Worm (Caenorhabditis elegans): ENCODE data around the gene tag-342.

tag-342 gene

ce11 chrIII:9487454-9487853, 19.5 kb downstream of the tag-342 start:
- TF ChIP-seq W03F9.2 (tag; optimal IDR thresholded peaks at IDR 0.05) = no peak
- no peak for TF ChIP-seq dao-5 (tag; optimal IDR thresholded peaks at IDR 0.05)
- TF ChIP-seq him-1 (tag; optimal IDR thresholded peaks at IDR 0.05) = no peak

ce11 chrIII:9488027-9488426, 20.1 kb downstream of the tag-342 start:
- TF ChIP-seq him-1 (tag; optimal IDR thresholded peaks at IDR 0.05) (no peak), W03F9.2 (tag; optimal IDR thresholded peaks at IDR 0.05) (no peak), dao-5 (tag; optimal IDR thresholded peaks at IDR 0.05) (no peak)

- TF ChIP-seq dao-5 (tag; optimal IDR thresholded peaks at IDR 0.05) = no peak
Observed at ce11 chrIII:9488431-9488830, 20.5 kb downstream of the tag-342 start, which contains the start of gene nlp-36. nlp-36 (plus strand) TSS chrIII:9488731.

ce11 chrIII:9489798-9490197, 21.8 kb downstream of the tag-342 start:
- no peak for TF ChIP-seq W03F9.2 (tag; optimal IDR thresholded peaks at IDR 0.05)
- TF ChIP-seq dao-5 (tag; optimal IDR thresholded peaks at IDR 0.05) = no peak
- TF ChIP-seq him-1 (tag; optimal IDR thresholded peaks at IDR 0.05) = no peak

- TF ChIP-seq W03F9.2 (tag; optimal IDR thresholded peaks at IDR 0.05) = peak; percentile 18
- TF ChIP-seq him-1 (tag; optimal IDR thresholded peaks at IDR 0.05) = no peak
Observed at ce11 chrIII:9490783-9491547, 23.0 kb downstream of the tag-342 start, which contains the start of the genes dars-1 and ctr-9. dars-1 (minus strand) TSS chrIII:9491215. ctr-9 (plus strand) TSS chrIII:9491396.

- TF ChIP-seq dao-5 (tag; optimal IDR thresholded peaks at IDR 0.05) (no peak), him-1 (tag; optimal IDR thresholded peaks at IDR 0.05) (no peak), W03F9.2 (tag; optimal IDR thresholded peaks at IDR 0.05) (no peak)
Observed at ce11 chrIII:9494209-9494608, 26.3 kb downstream of the tag-342 start.

ce11 chrIII:9496083-9496482, 28.1 kb downstream of the tag-342 start:
- TF ChIP-seq him-1 (tag; optimal IDR thresholded peaks at IDR 0.05) (no peak), dao-5 (tag; optimal IDR thresholded peaks at IDR 0.05) (no peak), W03F9.2 (tag; optimal IDR thresholded peaks at IDR 0.05) (no peak)

- no peak for TF ChIP-seq dao-5 (tag; optimal IDR thresholded peaks at IDR 0.05)
- no peak for TF ChIP-seq W03F9.2 (tag; optimal IDR thresholded peaks at IDR 0.05)
- TF ChIP-seq him-1 (tag; optimal IDR thresholded peaks at IDR 0.05) = no peak
Observed at ce11 chrIII:9497412-9497811, 29.5 kb downstream of the tag-342 start.

ce11 chrIII:9500267-9500666, 32.3 kb downstream of the tag-342 start, which contains the start of gene sod-4:
sod-4 (minus strand) TSS chrIII:9500375.
- no peak for TF ChIP-seq him-1 (tag; optimal IDR thresholded peaks at IDR 0.05)
- no peak for TF ChIP-seq dao-5 (tag; optimal IDR thresholded peaks at IDR 0.05)
- TF ChIP-seq W03F9.2 (tag; optimal IDR thresholded peaks at IDR 0.05) = no peak

- TF ChIP-seq W03F9.2 (tag; optimal IDR thresholded peaks at IDR 0.05) (no peak), dao-5 (tag; optimal IDR thresholded peaks at IDR 0.05) (no peak), him-1 (tag; optimal IDR thresholded peaks at IDR 0.05) (no peak)
Observed at ce11 chrIII:9501072-9501471, 33.1 kb downstream of the tag-342 start.

- TF ChIP-seq him-1 (tag; optimal IDR thresholded peaks at IDR 0.05) = no peak
- TF ChIP-seq dao-5 (tag; optimal IDR thresholded peaks at IDR 0.05) = no peak
- no peak for TF ChIP-seq W03F9.2 (tag; optimal IDR thresholded peaks at IDR 0.05)
Observed at ce11 chrIII:9502155-9502714, 34.3 kb downstream of the tag-342 start.

- TF ChIP-seq W03F9.2 (tag; optimal IDR thresholded peaks at IDR 0.05) = no peak
Observed at ce11 chrIII:9504347-9504746, 36.4 kb downstream of the tag-342 start.

ce11 chrIII:9507799-9508198, 39.8 kb downstream of the tag-342 start, which contains the start of gene vha-14:
vha-14 (plus strand) TSS chrIII:9508100.
- peak; percentile 29 for TF ChIP-seq W03F9.2 (tag; optimal IDR thresholded peaks at IDR 0.05)
- no peak for TF ChIP-seq dao-5 (tag; optimal IDR thresholded peaks at IDR 0.05)

- TF ChIP-seq dao-5 (tag; optimal IDR thresholded peaks at IDR 0.05) (peak; percentile 46), him-1 (tag; optimal IDR thresholded peaks at IDR 0.05) (no peak)
Observed at ce11 chrIII:9509764-9510370, 41.9 kb downstream of the tag-342 start.
